Worm (Caenorhabditis elegans): Measurements from ENCODE around the gene str-45.

DNA sequence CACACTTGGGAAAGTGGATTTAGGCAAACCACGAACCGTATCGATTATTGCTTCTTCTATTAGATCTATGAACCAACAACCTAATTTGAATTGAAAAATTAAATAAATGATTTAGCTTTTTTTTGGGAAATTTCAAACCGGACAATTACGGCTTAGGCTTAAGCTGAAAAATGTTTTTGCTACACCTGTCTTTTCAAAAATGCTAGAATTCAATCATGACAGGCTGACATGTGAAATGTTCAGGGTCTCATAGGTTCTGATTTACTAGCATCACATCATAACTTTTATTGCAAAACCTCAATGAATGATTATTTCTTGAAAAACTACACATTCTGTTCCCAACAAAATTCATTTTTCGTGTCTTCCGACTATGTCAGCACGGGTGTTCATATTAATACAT is 5.5 kb upstream of the str-45 start, which contains the start of gene srh-55:
- TF ChIP-seq jun-1 (tag; optimal IDR thresholded peaks at IDR 0.05), result no peak
- no peak for TF ChIP-seq fkh-10 (GFP tag; optimal IDR thresholded peaks at IDR 0.05)
- no peak for TF ChIP-seq ceh-8 (GFP tag; optimal IDR thresholded peaks at IDR 0.05)
- no peak for TF ChIP-seq zag-1 (tag; optimal IDR thresholded peaks at IDR 0.05)
- TF ChIP-seq vab-15 (tag; optimal IDR thresholded peaks at IDR 0.05), result no peak
- TF ChIP-seq unc-98 (GFP tag; IDR thresholded peaks at IDR 0.05), result no peak
- no peak for TF ChIP-seq unc-30 (tag; optimal IDR thresholded peaks at IDR 0.05)
- no peak for TF ChIP-seq dpl-1 (GFP tag; optimal IDR thresholded peaks at IDR 0.05)
- TF ChIP-seq egl-27 (tag; optimal IDR thresholded peaks at IDR 0.05), result no peak
- no peak for TF ChIP-seq tbx-2 (tag; optimal IDR thresholded peaks at IDR 0.05)
- no peak for TF ChIP-seq mep-1 (tag; optimal IDR thresholded peaks at IDR 0.05)
- TF ChIP-seq nhr-12 (tag; optimal IDR thresholded peaks at IDR 0.05), result no peak

Data from whole organism, L1 larva.